Fruit fly (Drosophila melanogaster) S2 (cell line): ENCODE measurements around the gene CG34310.
A peak's percentile ranks its signal among the peaks of the same experiment; 100 is the strongest.

ENCODE experiments used
- CG8478 ChIP-seq: fragments of >200 bp; optimal IDR thresholded peaks from 2 replicates; lab custom pipeline; 2018
- CTCF ChIP-seq, 2 experiments: fragments of >200 bp; optimal IDR thresholded peaks; 2 replicates each; lab custom pipeline; 2018

The CG34310 gene

DNA sequence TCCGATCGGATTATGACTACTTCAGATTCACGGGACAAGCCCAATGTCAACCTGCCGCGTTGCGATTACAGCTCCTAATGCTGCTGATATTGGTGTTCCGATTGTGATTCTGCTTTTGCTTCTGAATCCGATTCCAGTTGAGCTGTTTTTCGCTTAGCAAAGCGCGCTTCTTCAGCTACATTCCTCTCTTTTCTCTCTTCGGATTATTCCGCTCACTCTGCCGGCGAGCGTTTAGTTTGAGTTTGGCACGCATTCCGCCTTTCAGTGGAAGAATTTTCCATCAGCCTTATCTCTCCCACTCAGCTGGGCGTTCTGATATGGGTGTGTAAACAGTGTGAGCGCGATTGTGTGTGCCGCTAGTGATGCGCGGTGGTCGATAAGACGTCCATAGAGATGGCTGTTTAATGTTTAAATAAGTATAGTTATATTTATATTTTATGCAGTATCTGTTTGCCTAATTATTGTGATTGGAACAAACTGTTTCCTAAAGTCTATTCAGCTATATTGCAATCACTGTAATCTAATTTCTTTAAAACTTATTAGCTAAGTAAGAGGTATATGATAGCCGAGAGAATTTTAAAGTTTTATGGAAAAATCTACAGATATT is 4.4 kb downstream of the CG34310 start, which contains the start of gene Galt:
Galt (minus strand) TSS at position 315 of the 607 bp plus-strand sequence.
- TF ChIP-seq CG8478 (lab: Kevin White, UChicago) (no peak), CTCF (optimal IDR thresholded peaks at IDR 0.05; lab: Kevin White, UChicago) (no peak)

DNA sequence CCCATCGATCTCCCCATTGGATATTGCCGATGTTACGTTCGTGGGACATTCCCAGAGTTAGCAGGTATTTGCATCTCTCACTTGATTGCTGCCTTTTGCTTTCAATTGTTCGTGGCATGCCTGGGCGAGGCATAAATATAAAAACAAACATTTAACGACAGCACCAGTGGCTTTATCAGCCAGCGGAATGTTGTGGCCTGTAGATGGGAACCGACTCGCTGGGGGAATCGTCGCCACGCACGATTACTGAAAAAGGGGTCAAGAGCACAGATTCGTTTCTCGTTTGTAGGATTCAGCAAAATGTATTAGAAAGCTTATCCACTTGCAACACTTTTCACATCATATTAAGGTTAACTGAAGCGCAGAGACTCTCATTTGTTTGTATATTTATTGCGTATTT is 7.9 kb downstream of the CG34310 start:
- no peak for TF ChIP-seq CTCF (optimal IDR thresholded peaks at IDR 0.05; lab: Kevin White, UChicago)
- no peak for TF ChIP-seq CG8478 (lab: Kevin White, UChicago)

DNA sequence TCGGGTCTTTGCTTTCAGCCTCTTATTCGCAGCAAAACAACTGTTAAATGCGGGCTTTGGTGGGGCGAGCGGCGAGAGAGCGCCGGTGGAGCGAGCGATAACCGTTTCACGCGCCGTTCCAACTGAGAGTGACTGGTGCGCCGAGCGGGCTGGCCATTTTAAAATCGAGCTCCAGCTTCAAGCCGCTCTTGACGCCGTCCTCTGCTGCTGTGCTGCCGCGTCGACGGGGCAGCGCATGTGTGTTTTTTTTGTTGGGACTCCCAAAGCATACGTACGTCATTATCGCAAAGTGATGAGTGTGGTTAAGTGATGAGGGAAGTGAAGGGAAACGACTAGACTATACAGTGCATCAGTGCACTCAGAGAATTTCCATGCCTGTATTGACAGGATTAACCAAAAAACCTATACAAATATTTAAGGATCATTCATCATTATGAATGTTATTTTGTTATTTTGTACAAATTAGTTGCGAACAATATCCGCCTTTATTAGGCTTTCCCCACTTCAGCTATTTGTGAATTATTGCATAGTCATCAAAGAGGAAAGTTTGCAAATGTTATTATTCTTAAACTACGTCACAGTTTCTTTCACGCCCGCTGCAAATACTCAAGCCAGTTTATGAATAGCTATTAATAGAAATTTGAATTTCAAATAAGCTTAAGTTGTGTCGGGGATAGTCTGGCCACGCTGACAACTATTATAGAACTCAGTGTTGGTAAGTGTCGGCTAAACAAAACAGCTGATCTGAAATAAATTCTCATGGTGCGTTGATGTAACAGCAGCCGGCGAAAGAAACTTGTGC is 9.9 kb downstream of the CG34310 start, which contains the start of gene Spn27A:
Spn27A (minus strand) TSS at position 137 of the 802 bp plus-strand sequence.
- no peak for TF ChIP-seq CG8478 (lab: Kevin White, UChicago)
- TF ChIP-seq CTCF (optimal IDR thresholded peaks at IDR 0.05; lab: Kevin White, UChicago) = no peak

dm6 chr2L:6676535-6676934 is 13.1 kb downstream of the CG34310 start, which contains the start of gene cort:
Gene cort (minus strand): TSS chr2L:6676635.
- no peak for TF ChIP-seq CG8478 (lab: Kevin White, UChicago)
- no peak for TF ChIP-seq CTCF (optimal IDR thresholded peaks at IDR 0.05; lab: Kevin White, UChicago)

DNA sequence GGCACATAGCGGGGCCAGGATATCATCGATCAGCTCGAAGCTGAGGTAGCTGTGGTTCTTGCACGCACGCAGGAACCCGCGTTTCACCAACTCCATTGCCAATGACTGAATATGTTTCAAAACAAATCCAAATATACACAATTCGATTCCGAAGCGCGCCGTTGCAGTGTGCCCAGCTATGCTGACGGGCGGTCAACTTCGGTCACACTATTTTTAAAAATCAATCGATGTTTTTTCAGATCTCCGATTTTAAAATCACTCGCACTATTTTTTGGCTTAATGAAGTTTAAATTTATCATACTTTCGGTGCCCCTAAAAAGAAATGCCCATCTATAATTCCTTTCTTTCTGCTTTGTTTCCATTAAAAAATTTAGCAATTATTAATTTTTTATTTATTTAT is 14.0 kb downstream of the CG34310 start, which contains the start of gene Nse1:
Nse1 (minus strand) TSS at position 173 of the 400 bp plus-strand sequence.
- TF ChIP-seq CTCF (optimal IDR thresholded peaks at IDR 0.05; lab: Kevin White, UChicago) (no peak), CG8478 (lab: Kevin White, UChicago) (no peak)

DNA sequence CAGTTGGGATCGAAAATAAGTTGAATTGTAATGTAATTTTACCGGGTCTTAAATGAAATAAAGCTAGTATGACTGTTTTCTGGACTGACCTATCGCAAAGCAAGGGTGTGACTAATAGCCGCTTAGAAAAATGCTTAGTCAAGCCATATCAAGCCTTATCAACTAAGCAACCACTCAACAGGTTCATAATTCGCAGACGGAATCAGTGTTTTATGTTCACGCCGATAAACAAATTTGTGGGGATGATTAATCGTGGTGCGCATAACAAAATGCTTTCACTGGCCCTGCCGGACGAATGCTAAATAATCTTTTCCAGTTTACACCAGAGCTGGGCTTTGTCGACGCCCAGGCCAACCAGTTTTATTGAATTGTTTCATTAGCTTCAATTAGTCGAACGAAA is 19.4 kb downstream of the CG34310 start:
- no peak for TF ChIP-seq CTCF (optimal IDR thresholded peaks at IDR 0.05; lab: Kevin White, UChicago)
- TF ChIP-seq CG8478 (lab: Kevin White, UChicago) = no peak

DNA sequence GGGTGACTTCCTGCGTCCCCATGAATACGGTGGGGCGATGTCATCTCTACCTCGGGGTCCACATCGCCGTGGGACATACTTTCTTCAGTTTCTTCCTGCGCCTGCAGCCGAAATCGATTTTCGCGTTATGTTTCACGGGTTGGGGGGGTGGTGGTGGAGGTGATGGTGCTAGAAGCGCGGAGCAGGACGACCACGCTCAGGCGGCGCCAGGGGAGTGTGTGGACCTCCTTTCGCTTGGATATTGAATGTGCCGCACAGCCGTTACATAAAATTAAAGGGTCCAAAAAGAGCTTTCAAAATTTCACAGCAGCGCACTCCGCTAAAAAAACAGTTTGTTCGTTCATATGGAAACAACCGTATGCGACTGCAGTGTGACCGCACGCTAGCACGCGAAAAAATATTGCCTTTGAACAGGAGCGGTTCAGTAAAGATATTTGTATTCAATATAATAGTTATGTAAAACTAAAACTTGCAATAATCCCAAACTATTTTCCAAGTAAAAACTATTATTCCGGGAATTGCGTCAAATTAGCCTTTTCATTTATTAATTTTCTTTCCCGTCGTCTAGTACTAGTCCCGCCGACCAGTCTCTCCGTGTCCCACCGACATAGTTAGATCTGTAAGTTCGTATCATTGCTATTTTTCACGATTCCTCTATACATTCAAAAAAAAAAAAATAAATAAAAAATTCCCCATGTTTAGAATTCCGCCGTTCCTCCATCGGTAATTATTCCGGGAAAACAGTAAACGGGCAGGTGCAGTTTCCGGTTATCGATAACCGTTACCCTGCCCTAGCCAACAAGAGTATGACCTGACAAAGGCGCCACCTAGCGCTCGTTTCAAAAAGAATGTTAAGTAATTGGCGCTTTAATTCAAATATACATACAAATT is 20.8 kb downstream of the CG34310 start, which contains the start of gene Nhe3:
Nhe3 (minus strand) TSS at position 373 of the 891 bp plus-strand sequence.
- peak; percentile 89 to 92 for TF ChIP-seq CTCF (optimal IDR thresholded peaks at IDR 0.05; lab: Kevin White, UChicago)
- no peak for TF ChIP-seq CG8478 (lab: Kevin White, UChicago)

DNA sequence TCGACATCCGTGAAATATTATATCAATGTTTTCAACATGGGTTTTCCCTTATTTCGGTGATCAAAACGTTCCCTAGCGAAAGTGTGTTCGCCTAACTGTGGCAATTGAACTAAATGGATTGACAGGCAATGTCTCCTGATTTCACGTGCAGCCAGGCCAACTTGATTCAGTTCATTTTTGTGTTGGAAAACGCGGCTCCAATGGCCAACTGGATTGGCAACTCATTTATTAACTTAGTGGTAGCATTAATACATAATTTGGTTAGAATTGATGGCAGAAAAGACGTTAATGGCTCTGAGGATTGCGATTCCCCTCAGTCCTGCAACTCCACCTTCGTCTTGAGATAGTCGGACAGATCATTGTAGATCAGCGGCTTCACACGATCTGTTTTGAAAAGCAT is 23.1 kb downstream of the CG34310 start, which contains the start of gene CG11327:
CG11327 (minus strand) TSS at position 101 of the 400 bp plus-strand sequence.
- TF ChIP-seq CG8478 (lab: Kevin White, UChicago) (no peak), CTCF (optimal IDR thresholded peaks at IDR 0.05; lab: Kevin White, UChicago) (no peak)

dm6 chr2L:6692048-6692447 is 28.6 kb downstream of the CG34310 start:
- TF ChIP-seq CG8478 (lab: Kevin White, UChicago) (no peak), CTCF (optimal IDR thresholded peaks at IDR 0.05; lab: Kevin White, UChicago) (no peak)

dm6 chr2L:6693794-6694254 is 30.4 kb downstream of the CG34310 start:
- TF ChIP-seq CG8478 (lab: Kevin White, UChicago) (no peak), CTCF (optimal IDR thresholded peaks at IDR 0.05; lab: Kevin White, UChicago) (no peak)

DNA sequence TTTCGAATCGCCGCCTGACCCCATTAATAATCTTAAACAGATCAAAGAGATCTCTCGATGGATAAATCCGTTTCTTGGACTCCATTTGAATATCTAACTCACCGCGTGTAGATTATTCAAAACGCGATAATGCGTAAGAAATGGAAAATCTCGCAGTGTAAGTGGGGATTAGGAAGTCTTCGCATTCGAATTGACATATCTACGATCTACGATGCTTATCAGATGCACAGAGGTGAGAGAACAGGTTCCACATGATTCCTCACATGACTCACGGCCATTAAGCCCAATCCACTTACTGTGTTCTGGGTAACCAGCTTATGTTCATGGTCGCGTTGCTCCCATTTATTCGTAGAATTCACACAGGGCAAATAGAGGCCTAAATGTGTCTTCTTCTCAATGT is 32.8 kb downstream of the CG34310 start:
- TF ChIP-seq CG8478 (lab: Kevin White, UChicago) (no peak), CTCF (optimal IDR thresholded peaks at IDR 0.05; lab: Kevin White, UChicago) (no peak)

DNA sequence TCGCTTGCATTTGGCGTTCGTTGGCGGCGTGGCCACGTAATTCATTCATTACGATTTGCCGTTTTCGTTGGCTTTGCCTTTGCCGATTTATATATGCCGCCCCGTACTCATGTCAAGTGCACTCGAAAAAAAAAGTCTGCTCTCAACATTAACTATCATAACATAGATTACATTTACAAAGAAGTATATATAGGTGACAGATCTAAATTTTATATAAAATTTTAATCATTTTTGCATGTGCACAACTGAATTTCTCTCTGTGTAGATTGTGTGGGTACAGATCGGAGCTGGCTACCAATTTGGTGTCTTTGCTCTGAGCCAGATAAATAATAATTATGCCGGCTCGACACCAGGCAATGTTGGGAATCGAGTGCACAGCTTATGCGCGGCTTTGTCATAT is 34.9 kb downstream of the CG34310 start:
- TF ChIP-seq CG8478 (lab: Kevin White, UChicago) (no peak), CTCF (optimal IDR thresholded peaks at IDR 0.05; lab: Kevin White, UChicago) (no peak)

DNA sequence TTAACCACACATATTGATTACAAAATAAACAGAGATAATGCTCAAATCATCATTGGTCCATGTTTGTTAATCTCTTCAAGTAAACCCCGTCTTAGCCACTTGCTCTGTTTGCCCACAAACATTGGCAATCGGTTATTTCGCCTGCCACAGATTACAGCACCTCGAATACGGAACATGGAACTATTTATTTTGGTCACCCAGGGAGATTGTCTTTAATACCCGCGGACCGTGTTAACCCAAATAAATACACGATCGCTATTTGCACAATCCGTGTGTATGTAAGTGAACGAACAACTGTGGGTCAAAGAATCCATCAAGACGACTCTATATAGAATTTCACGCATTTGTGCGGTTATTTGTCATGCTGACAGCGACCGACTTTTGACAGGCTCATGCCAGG is 37.3 kb downstream of the CG34310 start:
- no peak for TF ChIP-seq CG8478 (lab: Kevin White, UChicago)
- no peak for TF ChIP-seq CTCF (optimal IDR thresholded peaks at IDR 0.05; lab: Kevin White, UChicago)
